Worm (Caenorhabditis elegans) whole organism, L3 larva: ENCODE results near the gene cnc-2.

Source experiments
- R02D3.7 ChIP-seq: fragments of 150-350 bp; optimal IDR thresholded peaks from 2 replicates; lab custom pipeline; 2014; ENCODE audit warnings: missing biosample characterization, missing genetic modification characterization
- aly-2 ChIP-seq: fragments of 150-350 bp; optimal IDR thresholded peaks from 2 replicates; lab custom pipeline; 2014; ENCODE audit warnings: missing biosample characterization, missing genetic modification characterization
- ceh-16 ChIP-seq: sonication (generic microtip); optimal IDR thresholded peaks from 2 replicates; lab custom pipeline; 2017; ENCODE audit warnings: missing biosample characterization, missing genetic modification characterization
- ceh-28 ChIP-seq: fragments of 150-350 bp; optimal IDR thresholded peaks from 2 replicates; lab custom pipeline; 2014; ENCODE audit warnings: missing biosample characterization, missing genetic modification reagents, missing genetic modification characterization
- ceh-82 ChIP-seq: fragments of 150-350 bp; optimal IDR thresholded peaks from 2 replicates; lab custom pipeline; 2014; ENCODE audit warnings: missing biosample characterization, missing genetic modification characterization
- ceh-9 ChIP-seq: sonication (generic microtip); optimal IDR thresholded peaks from 2 replicates; lab custom pipeline; 2018; ENCODE audit warnings: missing biosample characterization, missing genetic modification characterization
- egl-27 ChIP-seq: sonication (generic microtip); optimal IDR thresholded peaks from 4 replicates; lab custom pipeline; 2017; ENCODE audit warnings: missing biosample characterization, missing genetic modification reagents, missing genetic modification characterization
- egl-5 ChIP-seq: fragments of 150-350 bp; optimal IDR thresholded peaks from 2 replicates; lab custom pipeline; 2017; ENCODE audit warnings: missing biosample characterization, missing genetic modification reagents, missing genetic modification characterization, inconsistent platforms
- elt-1 ChIP-seq: fragments of 150-350 bp; optimal IDR thresholded peaks from 2 replicates; lab custom pipeline; 2014; ENCODE audit warnings: missing biosample characterization, missing genetic modification characterization
- elt-2 ChIP-seq: sonication (generic microtip); optimal IDR thresholded peaks from 2 replicates; lab custom pipeline; 2016; ENCODE audit warnings: missing genetic modification reagents, mild to moderate bottlenecking, missing genetic modification characterization, missing compliant biosample characterization
- eor-1 ChIP-seq, 2 experiments: fragments of 150-350 bp; optimal IDR thresholded peaks; 2 replicates each; lab custom pipeline; 2014 to 2018; ENCODE audit warnings: missing biosample characterization in 2 of 2, missing genetic modification characterization in 2 of 2
- fkh-10 ChIP-seq: sonication (generic microtip); optimal IDR thresholded peaks from 2 replicates; lab custom pipeline; 2017; ENCODE audit warnings: missing biosample characterization, missing genetic modification reagents, missing genetic modification characterization
- fkh-2 ChIP-seq: fragments of 150-350 bp; optimal IDR thresholded peaks from 2 replicates; lab custom pipeline; 2014; ENCODE audit warnings: missing biosample characterization, missing genetic modification reagents, missing genetic modification characterization
- jun-1 ChIP-seq: fragments of 150-350 bp; optimal IDR thresholded peaks from 2 replicates; lab custom pipeline; 2014; ENCODE audit warnings: missing biosample characterization, missing genetic modification reagents, missing genetic modification characterization
- lin-39 ChIP-seq: fragments of 150-350 bp; optimal IDR thresholded peaks from 2 replicates; lab custom pipeline; 2018; ENCODE audit warnings: missing biosample characterization, missing genetic modification reagents, missing genetic modification characterization
- lsy-12 ChIP-seq: sonication (generic microtip); optimal IDR thresholded peaks from 2 replicates; lab custom pipeline; 2016; ENCODE audit warnings: mild to moderate bottlenecking, missing genetic modification characterization, missing compliant biosample characterization
- mdl-1 ChIP-seq: fragments of 150-350 bp; optimal IDR thresholded peaks from 2 replicates; lab custom pipeline; 2014; ENCODE audit warnings: missing biosample characterization, missing genetic modification characterization
- nfya-1 ChIP-seq: sonication (generic microtip); optimal IDR thresholded peaks from 2 replicates; lab custom pipeline; 2017; ENCODE audit warnings: missing genetic modification characterization, mild to moderate bottlenecking, missing compliant biosample characterization, antibody characterized with exemption, moderate library complexity; ENCODE audit not compliant: insufficient read depth
- nhr-11 ChIP-seq: fragments of 150-350 bp; optimal IDR thresholded peaks from 2 replicates; lab custom pipeline; 2014; ENCODE audit warnings: missing biosample characterization, missing genetic modification characterization
- nhr-12 ChIP-seq: fragments of 150-350 bp; optimal IDR thresholded peaks from 2 replicates; lab custom pipeline; 2014; ENCODE audit warnings: missing biosample characterization, missing genetic modification characterization
- nhr-23 ChIP-seq: fragments of 150-350 bp; optimal IDR thresholded peaks from 2 replicates; lab custom pipeline; 2014; ENCODE audit warnings: missing biosample characterization, missing genetic modification reagents, missing genetic modification characterization
- nhr-237 ChIP-seq: fragments of 150-350 bp; optimal IDR thresholded peaks from 2 replicates; lab custom pipeline; 2014; ENCODE audit warnings: missing biosample characterization, missing genetic modification characterization
- nhr-25 ChIP-seq: sonication (generic microtip); optimal IDR thresholded peaks from 2 replicates; lab custom pipeline; 2017; ENCODE audit warnings: missing biosample characterization, missing genetic modification characterization
- nhr-67 ChIP-seq: fragments of 150-350 bp; optimal IDR thresholded peaks from 2 replicates; lab custom pipeline; 2014; ENCODE audit warnings: missing biosample characterization, missing genetic modification characterization
- nhr-76 ChIP-seq: fragments of 150-350 bp; sonication (generic microtip); optimal IDR thresholded peaks from 5 replicates; lab custom pipeline; 2014; ENCODE audit warnings: missing biosample characterization, missing genetic modification characterization
- pha-4 ChIP-seq: fragments of 150-350 bp; optimal IDR thresholded peaks from 2 replicates; lab custom pipeline; 2014; ENCODE audit warnings: missing biosample characterization, missing genetic modification reagents, missing genetic modification characterization
- sea-2 ChIP-seq: fragments of 150-350 bp; sonication (generic microtip); optimal IDR thresholded peaks from 4 replicates; lab custom pipeline; 2014; ENCODE audit warnings: missing biosample characterization, missing genetic modification reagents, missing genetic modification characterization
- skn-1 ChIP-seq: fragments of 150-350 bp; optimal IDR thresholded peaks from 2 replicates; lab custom pipeline; 2014; ENCODE audit warnings: missing biosample characterization, missing genetic modification characterization
- snpc-4 ChIP-seq: fragments of 150-350 bp; optimal IDR thresholded peaks from 2 replicates; lab custom pipeline; 2014; ENCODE audit warnings: missing biosample characterization, missing genetic modification characterization
- tbx-2 ChIP-seq: sonication (generic microtip); optimal IDR thresholded peaks from 2 replicates; lab custom pipeline; 2016; ENCODE audit warnings: mild to moderate bottlenecking, missing genetic modification characterization, missing compliant biosample characterization
- unc-62 ChIP-seq: fragments of 150-350 bp; sonication (generic microtip); optimal IDR thresholded peaks from 4 replicates; lab custom pipeline; 2014; ENCODE audit warnings: missing biosample characterization, missing genetic modification reagents, missing genetic modification characterization

Gene cnc-2

ce11 chrV:1454762-1455161 lies 4.8 kb upstream of the cnc-2 start, which contains the start of gene chil-14:
chil-14 (plus strand) TSS chrV:1455062.
- TF ChIP-seq nfya-1 (tag; lab: Kevin White, UChicago) (no peak), tbx-2 (tag; lab: Kevin White, UChicago) (no peak)

ce11 chrV:1451334-1451733 lies 1.4 kb upstream of the cnc-2 start, which contains the start of gene srj-23:
srj-23 (plus strand) TSS chrV:1451634.
- TF ChIP-seq fkh-10 (no peak), lsy-12 (tag; lab: Kevin White, UChicago) (no peak), sea-2 (no peak), jun-1 (tag; lab: Kevin White, UChicago) (no peak), nhr-76 (no peak), snpc-4 (no peak), mdl-1 (no peak), unc-62 (no peak), nhr-67 (tag; lab: Kevin White, UChicago) (no peak), nhr-11 (no peak), ceh-9 (tag; lab: Kevin White, UChicago) (no peak), nhr-23 (no peak), ceh-82 (tag; lab: Kevin White, UChicago) (no peak), elt-1 (no peak), egl-5 (tag; lab: Kevin White, UChicago) (no peak), aly-2 (tag; lab: Kevin White, UChicago) (no peak), tbx-2 (tag; lab: Kevin White, UChicago) (no peak), nhr-237 (tag; lab: Kevin White, UChicago) (no peak), R02D3.7 (no peak), elt-2 (tag; lab: Kevin White, UChicago) (no peak)

ce11 chrV:1447724-1448123 lies 2.3 kb downstream of the cnc-2 start, which contains the start of gene cnc-3:
cnc-3 (plus strand) TSS chrV:1448004.
- TF ChIP-seq nhr-25 (peak; percentile 41), skn-1 (tag; lab: Kevin White, UChicago) (no peak)

- TF ChIP-seq fkh-10 (no peak), unc-62 (no peak), aly-2 (tag; lab: Kevin White, UChicago) (no peak), nhr-23 (no peak)
- TF ChIP-seq, all 47 proteins: peak for 0
Observed at ce11 chrV:1447079-1447478, 2.9 kb downstream of the cnc-2 start, which contains the start of gene cnc-4. cnc-4 (plus strand) TSS chrV:1447195.

- TF ChIP-seq egl-27 (tag; lab: Kevin White, UChicago) (no peak), fkh-2 (no peak), nhr-25 (no peak), ceh-28 (tag; lab: Kevin White, UChicago) (no peak), pha-4 (tag; lab: Kevin White, UChicago) (no peak), lin-39 (tag; lab: Kevin White, UChicago) (no peak), sea-2 (no peak), fkh-10 (no peak), R02D3.7 (no peak), eor-1 (tag; optimal IDR thresholded peaks at IDR 0.05; lab: Kevin White, UChicago) (no peak), ceh-9 (tag; lab: Kevin White, UChicago) (no peak), nhr-11 (no peak)
Observed at ce11 chrV:1445081-1445480, 4.9 kb downstream of the cnc-2 start, which contains the start of gene cnc-5. cnc-5 (plus strand) TSS chrV:1445381.

ce11 chrV:1444180-1444579 lies 5.8 kb downstream of the cnc-2 start, which contains the start of gene cnc-1:
cnc-1 (minus strand) TSS chrV:1444280.
- TF ChIP-seq nhr-12 (no peak), nhr-67 (tag; lab: Kevin White, UChicago) (no peak), mdl-1 (no peak), nhr-23 (no peak), lsy-12 (tag; lab: Kevin White, UChicago) (no peak), skn-1 (tag; lab: Kevin White, UChicago) (no peak), egl-5 (tag; lab: Kevin White, UChicago) (no peak), lin-39 (tag; lab: Kevin White, UChicago) (no peak), ceh-16 (no peak), unc-62 (no peak)
- TF ChIP-seq, all 47 proteins: peak for 0
